Fruit fly (Drosophila melanogaster): ENCODE results near the gene Mhc.

- TF ChIP-seq psq (GFP tag; optimal IDR thresholded peaks at IDR 0.05) (no peak), Atf6 (GFP tag; IDR thresholded peaks at IDR 0.05) (no peak), MESR4 (GFP tag; optimal IDR thresholded peaks at IDR 0.05) (no peak), Nf-YA (GFP tag; IDR thresholded peaks at IDR 0.05) (no peak), lilli (GFP tag; optimal IDR thresholded peaks at IDR 0.05) (no peak), Gug (GFP tag; IDR thresholded peaks at IDR 0.05) (no peak)
Observed at dm6 chr2L:16754074-16754473, 12.3 kb upstream of the Mhc start, which contains the start of gene yellow-b.

Measured in whole organism, embryonic.